Worm (Caenorhabditis elegans): Measurements from ENCODE around the gene Y39E4B.6.

DNA sequence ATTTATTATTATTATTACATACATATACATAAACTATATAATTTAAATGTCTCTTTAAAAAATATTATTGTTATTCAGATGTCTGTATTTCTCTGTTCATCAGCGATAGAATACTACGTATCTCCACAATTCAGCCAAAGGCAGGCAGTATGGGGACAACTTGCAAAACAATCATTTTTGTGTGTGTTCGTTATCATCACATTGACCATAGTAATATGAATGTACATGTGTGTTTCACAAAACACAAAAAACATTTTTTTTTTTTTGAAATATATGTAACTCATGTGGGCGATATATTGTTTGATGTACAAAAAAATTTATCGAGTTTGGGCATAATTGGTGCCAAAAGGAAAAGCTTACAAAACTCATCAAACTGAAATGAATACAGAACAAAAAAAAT is 1.1 kb upstream of the Y39E4B.6 start:
- TF ChIP-seq T22C8.4 (GFP tag; IDR thresholded peaks at IDR 0.05) = no peak
- TF ChIP-seq ztf-29 (GFP tag; IDR thresholded peaks at IDR 0.05) = no peak
- TF ChIP-seq flt-1 (GFP tag; IDR thresholded peaks at IDR 0.05) = no peak
- TF ChIP-seq tab-1 (GFP tag; IDR thresholded peaks at IDR 0.05) = no peak
- no peak for TF ChIP-seq klf-2 (GFP tag; conservative IDR thresholded peaks at IDR 0.05)
